Fruit fly (Drosophila melanogaster) whole organism, adult: ENCODE measurements around the gene SecCl.

ENCODE experiments used
- CG11617 ChIP-seq: fragments of 200-800 bp; sonication (Bioruptor generic); optimal IDR thresholded peaks from 2 replicates; lab custom pipeline; 2017; ENCODE audit warnings: mild to moderate bottlenecking, missing biosample characterization, missing genetic modification reagents, missing genetic modification characterization
- CG12768 ChIP-seq: fragments of 200-800 bp; sonication (Bioruptor generic); optimal IDR thresholded peaks from 2 replicates; lab custom pipeline; 2017; ENCODE audit warnings: missing biosample characterization, missing genetic modification characterization, mild to moderate bottlenecking, moderate library complexity, missing genetic modification reagents
- CG14711 ChIP-seq: fragments of 200-800 bp; sonication (Bioruptor generic); optimal IDR thresholded peaks from 2 replicates; lab custom pipeline; 2018; ENCODE audit warnings: missing biosample characterization, mild to moderate bottlenecking, missing genetic modification characterization, moderate library complexity
- CG1620 ChIP-seq: fragments of 200-800 bp; sonication (Bioruptor generic); optimal IDR thresholded peaks from 2 replicates; lab custom pipeline; 2016; ENCODE audit warnings: missing biosample characterization, missing genetic modification characterization
- CG33017 ChIP-seq: fragments of 200-800 bp; sonication (Bioruptor generic); optimal IDR thresholded peaks from 2 replicates; lab custom pipeline; 2018; ENCODE audit warnings: missing biosample characterization, mild to moderate bottlenecking, missing genetic modification characterization, moderate library complexity
- CG5204 ChIP-seq: fragments of 200-800 bp; sonication (Bioruptor generic); optimal IDR thresholded peaks from 2 replicates; lab custom pipeline; 2016; ENCODE audit warnings: missing biosample characterization, missing genetic modification characterization
- CG7045 ChIP-seq: fragments of 200-800 bp; sonication (Bioruptor generic); optimal IDR thresholded peaks from 2 replicates; lab custom pipeline; 2017; ENCODE audit warnings: missing biosample characterization, mild to moderate bottlenecking, missing genetic modification characterization
- CG7101 ChIP-seq: fragments of 200-800 bp; sonication (Bioruptor generic); optimal IDR thresholded peaks from 2 replicates; lab custom pipeline; 2018; ENCODE audit warnings: missing biosample characterization, mild to moderate bottlenecking, missing genetic modification characterization, moderate library complexity
- Clk ChIP-seq: fragments of 200-800 bp; sonication (Bioruptor generic); optimal IDR thresholded peaks from 2 replicates; lab custom pipeline; 2017; ENCODE audit warnings: missing biosample characterization, missing genetic modification characterization
- Crg-1 ChIP-seq: fragments of 200-800 bp; sonication (Bioruptor generic); optimal IDR thresholded peaks from 2 replicates; lab custom pipeline; 2016; ENCODE audit warnings: missing biosample characterization, missing genetic modification characterization
- Hr96 ChIP-seq: fragments of 200-800 bp; sonication (Bioruptor generic); optimal IDR thresholded peaks from 2 replicates; lab custom pipeline; 2016; ENCODE audit warnings: missing biosample characterization, missing genetic modification characterization
- Mnt ChIP-seq: fragments of 200-800 bp; sonication (Bioruptor generic); optimal IDR thresholded peaks from 2 replicates; lab custom pipeline; 2016; ENCODE audit warnings: missing biosample characterization, mild to moderate bottlenecking, missing genetic modification characterization
- bab1 ChIP-seq: fragments of 200-800 bp; sonication (Bioruptor generic); optimal IDR thresholded peaks from 3 replicates; lab custom pipeline; 2019; ENCODE audit warnings: missing biosample characterization, mild to moderate bottlenecking, missing genetic modification characterization, moderate library complexity
- cic ChIP-seq: fragments of 200-800 bp; sonication (Bioruptor generic); optimal IDR thresholded peaks from 2 replicates; lab custom pipeline; 2017; ENCODE audit warnings: missing biosample characterization, mild to moderate bottlenecking, missing genetic modification characterization, moderate library complexity
- cnc ChIP-seq, 2 experiments: fragments of >200 bp; optimal IDR thresholded peaks; 2 replicates each; lab custom pipeline; 2017
- kay ChIP-seq: fragments of 200-800 bp; sonication (Bioruptor generic); peaks from one replicate; lab custom pipeline; 2016; ENCODE audit warnings: missing biosample characterization, missing genetic modification characterization, borderline replicate concordance
- ovo ChIP-seq: fragments of 200-800 bp; sonication (Bioruptor generic); optimal IDR thresholded peaks from 2 replicates; lab custom pipeline; 2016; ENCODE audit warnings: missing biosample characterization, missing genetic modification characterization
- pad ChIP-seq: fragments of 200-800 bp; sonication (Bioruptor generic); optimal IDR thresholded peaks from 3 replicates; lab custom pipeline; 2017; ENCODE audit warnings: missing biosample characterization, missing genetic modification characterization, mild to moderate bottlenecking, moderate library complexity, missing genetic modification reagents
- tj ChIP-seq: fragments of 200-800 bp; sonication (Bioruptor generic); optimal IDR thresholded peaks from 3 replicates; lab custom pipeline; 2017; ENCODE audit warnings: missing biosample characterization, mild to moderate bottlenecking, missing genetic modification characterization, moderate library complexity
- toe ChIP-seq: fragments of 200-800 bp; sonication (Bioruptor generic); optimal IDR thresholded peaks from 2 replicates; lab custom pipeline; 2016; ENCODE audit warnings: missing biosample characterization, missing genetic modification characterization

The SecCl gene

DNA sequence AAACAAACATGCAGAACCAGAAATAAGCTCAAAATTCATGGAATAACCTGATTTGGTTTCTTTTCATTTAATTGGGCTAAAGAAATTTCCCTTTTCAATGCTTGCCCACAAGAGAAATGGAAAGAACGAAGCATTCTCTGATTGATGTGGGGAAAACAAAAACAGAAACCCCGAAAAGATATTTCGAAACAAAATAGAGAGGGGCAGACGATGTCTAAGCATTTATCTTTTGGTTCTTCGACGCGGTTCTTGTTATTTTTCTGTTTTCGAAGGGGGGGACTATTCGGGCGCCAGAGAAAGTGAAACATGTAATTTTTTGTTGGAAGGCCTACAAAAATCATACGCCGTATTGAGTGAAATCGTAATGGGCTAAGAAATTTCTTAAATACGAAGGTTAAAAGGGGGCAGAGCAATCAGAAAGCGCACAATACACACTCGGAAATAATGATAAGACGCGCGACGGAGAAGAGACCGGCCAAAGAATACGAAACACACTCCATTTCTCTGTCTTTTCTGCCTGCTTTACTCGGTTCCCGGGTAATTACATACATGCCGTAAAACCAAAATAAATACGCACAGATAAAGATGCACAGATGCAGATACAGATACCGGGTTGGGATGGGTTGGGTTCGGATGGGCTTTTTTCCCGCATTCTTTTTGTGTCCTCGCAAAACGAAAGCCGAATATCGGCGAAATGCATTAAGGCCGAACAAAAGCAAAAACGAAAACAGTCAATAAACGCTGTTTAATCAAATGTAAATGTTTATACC, 18.9 kb downstream of the SecCl start:
- TF ChIP-seq CG11617 (GFP tag; lab: Kevin White, UChicago) (no peak), CG12768 (no peak), Clk (GFP tag; lab: Kevin White, UChicago) (no peak), CG7101 (tag; lab: Kevin White, UChicago) (no peak), Hr96 (no peak), CG1620 (GFP tag; lab: Kevin White, UChicago) (no peak), pad (GFP tag; lab: Kevin White, UChicago) (no peak), cic (GFP tag; lab: Kevin White, UChicago) (no peak), CG33017 (tag; lab: Kevin White, UChicago) (no peak), bab1 (GFP tag; lab: Kevin White, UChicago) (no peak), cnc (optimal IDR thresholded peaks at IDR 0.05; lab: Kevin White, UChicago) (no peak), Mnt (GFP tag; lab: Kevin White, UChicago) (no peak), kay (GFP tag; lab: Kevin White, UChicago) (no peak), CG5204 (no peak), tj (GFP tag; lab: Kevin White, UChicago) (no peak), Crg-1 (GFP tag; lab: Kevin White, UChicago) (no peak), ovo (GFP tag; lab: Kevin White, UChicago) (no peak), CG14711 (tag; lab: Kevin White, UChicago) (no peak), toe (GFP tag; lab: Kevin White, UChicago) (no peak)

- TF ChIP-seq Mnt (GFP tag; lab: Kevin White, UChicago), result no peak
- TF ChIP-seq CG14711 (tag; lab: Kevin White, UChicago), result no peak
- no peak for TF ChIP-seq CG7101 (tag; lab: Kevin White, UChicago)
- no peak for TF ChIP-seq CG5204
- no peak for TF ChIP-seq toe (GFP tag; lab: Kevin White, UChicago)
- TF ChIP-seq Crg-1 (GFP tag; lab: Kevin White, UChicago), result no peak
- no peak for TF ChIP-seq ovo (GFP tag; lab: Kevin White, UChicago)
- no peak for TF ChIP-seq Clk (GFP tag; lab: Kevin White, UChicago)
- TF ChIP-seq CG33017 (tag; lab: Kevin White, UChicago), result no peak
These were observed 21.7 kb downstream of the SecCl start for dm6 chr3L:17491646-17492045.

- TF ChIP-seq CG1620 (GFP tag; lab: Kevin White, UChicago) (no peak), ovo (GFP tag; lab: Kevin White, UChicago) (no peak), Mnt (GFP tag; lab: Kevin White, UChicago) (no peak), Hr96 (no peak), Crg-1 (GFP tag; lab: Kevin White, UChicago) (no peak), CG5204 (no peak), CG12768 (no peak), CG33017 (tag; lab: Kevin White, UChicago) (no peak), pad (GFP tag; lab: Kevin White, UChicago) (no peak), CG14711 (tag; lab: Kevin White, UChicago) (no peak), bab1 (GFP tag; lab: Kevin White, UChicago) (no peak)
These were observed 23.3 kb downstream of the SecCl start for dm6 chr3L:17493256-17493655.

DNA sequence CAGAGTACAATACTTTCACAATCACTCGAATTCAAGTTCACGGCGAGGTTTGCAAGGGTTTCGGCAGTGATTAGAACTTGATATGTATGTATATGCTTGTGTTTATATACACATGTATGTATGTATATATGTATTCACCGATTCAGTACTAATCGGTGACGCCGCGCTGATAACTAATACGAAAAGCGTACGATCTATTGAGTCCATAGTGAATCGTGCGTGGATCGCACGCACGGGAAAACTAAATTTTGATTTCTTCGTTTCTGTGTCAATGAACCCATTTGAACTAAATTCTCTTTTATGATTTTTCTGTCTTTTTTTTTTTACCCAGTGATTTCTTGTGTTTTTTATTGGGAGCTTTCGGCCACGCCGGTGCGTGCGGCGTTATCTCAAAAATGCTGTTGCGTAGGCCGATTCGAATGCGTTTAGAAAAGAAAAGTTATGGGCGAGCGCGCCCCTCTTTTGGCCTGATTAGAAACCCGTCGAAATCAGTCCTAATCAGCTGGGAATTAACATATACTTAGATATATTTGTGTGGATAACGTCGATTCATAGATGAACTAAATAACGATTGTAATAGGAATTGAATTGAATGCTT, 24.0 kb downstream of the SecCl start:
- TF ChIP-seq CG5204 (no peak), Hr96 (no peak), pad (GFP tag; lab: Kevin White, UChicago) (no peak), tj (GFP tag; lab: Kevin White, UChicago) (no peak), kay (GFP tag; lab: Kevin White, UChicago) (no peak), CG14711 (tag; lab: Kevin White, UChicago) (no peak)

dm6 chr3L:17494541-17494940, 24.6 kb downstream of the SecCl start, which contains the start of gene edin:
Gene edin, plus strand, starts transcription at chr3L:17494880.
- TF ChIP-seq CG7101 (tag; lab: Kevin White, UChicago) (no peak), ovo (GFP tag; lab: Kevin White, UChicago) (no peak), Hr96 (no peak), Mnt (GFP tag; lab: Kevin White, UChicago) (no peak), Clk (GFP tag; lab: Kevin White, UChicago) (no peak), tj (GFP tag; lab: Kevin White, UChicago) (no peak), pad (GFP tag; lab: Kevin White, UChicago) (no peak), CG11617 (GFP tag; lab: Kevin White, UChicago) (no peak), CG33017 (tag; lab: Kevin White, UChicago) (no peak), CG5204 (no peak), kay (GFP tag; lab: Kevin White, UChicago) (no peak), CG1620 (GFP tag; lab: Kevin White, UChicago) (no peak), CG14711 (tag; lab: Kevin White, UChicago) (no peak), bab1 (GFP tag; lab: Kevin White, UChicago) (no peak), CG12768 (no peak), Crg-1 (GFP tag; lab: Kevin White, UChicago) (no peak), CG7045 (GFP tag; lab: Kevin White, UChicago) (no peak), toe (GFP tag; lab: Kevin White, UChicago) (no peak)
